Fruit fly (Drosophila melanogaster) whole organism, embryonic: ENCODE measurements around the gene roq.

Source experiments
- CG10274 ChIP-seq: fragments of 200-800 bp; sonication (Bioruptor generic); optimal IDR thresholded peaks from 3 replicates; lab custom pipeline; 2017; ENCODE audit warnings: missing biosample characterization, mild to moderate bottlenecking, missing genetic modification characterization
- CG12155 ChIP-seq: fragments of 200-800 bp; sonication (Bioruptor generic); optimal IDR thresholded peaks from 3 replicates; lab custom pipeline; 2016; ENCODE audit warnings: missing biosample characterization, missing genetic modification characterization
- CG1233 ChIP-seq: fragments of 200-800 bp; sonication (Bioruptor generic); optimal IDR thresholded peaks from 4 replicates; lab custom pipeline; 2018; ENCODE audit warnings: missing biosample characterization, mild to moderate bottlenecking, missing genetic modification characterization
- CG1529 ChIP-seq: fragments of 200-800 bp; sonication (Bioruptor generic); optimal IDR thresholded peaks from 3 replicates; lab custom pipeline; 2018; ENCODE audit warnings: missing biosample characterization, missing genetic modification characterization
- CG15514 ChIP-seq: fragments of 200-800 bp; sonication (Bioruptor generic); optimal IDR thresholded peaks from 3 replicates; lab custom pipeline; 2017; ENCODE audit warnings: missing biosample characterization, missing genetic modification characterization, mild to moderate bottlenecking, moderate library complexity, missing genetic modification reagents
- CG15696 ChIP-seq: fragments of 200-800 bp; sonication (Bioruptor generic); optimal IDR thresholded peaks from 2 replicates; lab custom pipeline; 2019; ENCODE audit warnings: missing biosample characterization, mild to moderate bottlenecking, missing genetic modification characterization, moderate library complexity
- CG16813 ChIP-seq: fragments of 200-800 bp; sonication (Bioruptor generic); IDR thresholded peaks from 3 replicates; pipeline ENCODE4 v1.3.6; 2022; ENCODE audit warnings: missing biosample characterization, missing genetic modification characterization; ENCODE audit not compliant: partially characterized antibody
- CG18011 ChIP-seq: fragments of 200-800 bp; sonication (Bioruptor generic); optimal IDR thresholded peaks from 2 replicates; lab custom pipeline; 2017; ENCODE audit warnings: missing biosample characterization, missing genetic modification characterization, mild to moderate bottlenecking, moderate library complexity, missing genotype
- CG31224 ChIP-seq: fragments of 200-800 bp; sonication (Bioruptor generic); IDR thresholded peaks from 2 replicates; pipeline ENCODE4 v1.3.6; 2022; ENCODE audit warnings: missing biosample characterization, missing genetic modification characterization
- CG34224 ChIP-seq: fragments of 200-800 bp; sonication (Bioruptor generic); IDR thresholded peaks from 3 replicates; pipeline ENCODE4 v1.3.6; 2022; ENCODE audit warnings: missing biosample characterization, missing genetic modification characterization; ENCODE audit not compliant: partially characterized antibody
- CG4360 ChIP-seq: fragments of 200-800 bp; sonication (Bioruptor generic); IDR thresholded peaks from 2 replicates; pipeline ENCODE4 v1.3.6; 2022; ENCODE audit warnings: missing biosample characterization, missing genetic modification characterization
- CG6272 ChIP-seq: fragments of 200-800 bp; sonication (Bioruptor generic); IDR thresholded peaks from 2 replicates; pipeline ENCODE4 v1.3.6; 2022; ENCODE audit warnings: missing biosample characterization, missing genetic modification characterization
- CG7745 ChIP-seq: fragments of 200-800 bp; sonication (Bioruptor generic); optimal IDR thresholded peaks from 2 replicates; lab custom pipeline; 2018; ENCODE audit warnings: missing biosample characterization, mild to moderate bottlenecking, missing genetic modification characterization, moderate library complexity
- CG8089 ChIP-seq: fragments of 200-800 bp; sonication (Bioruptor generic); optimal IDR thresholded peaks from 3 replicates; lab custom pipeline; 2016; ENCODE audit warnings: missing biosample characterization, missing genetic modification characterization
- CG8359 ChIP-seq: fragments of 200-800 bp; sonication (Bioruptor generic); optimal IDR thresholded peaks from 2 replicates; lab custom pipeline; 2017; ENCODE audit warnings: missing biosample characterization, mild to moderate bottlenecking, missing genetic modification characterization, borderline replicate concordance
- CG8478 ChIP-seq: fragments of >200 bp; optimal IDR thresholded peaks from 2 replicates; lab custom pipeline; 2018
- CG9932 ChIP-seq: fragments of 200-800 bp; sonication (Bioruptor generic); IDR thresholded peaks from 2 replicates; pipeline ENCODE4 v1.3.6; 2022; ENCODE audit warnings: missing biosample characterization, missing genetic modification characterization
- Dfd ChIP-seq, 2 experiments: fragments of >200 bp; optimal IDR thresholded peaks; 2 replicates each; lab custom pipeline; 2017; ENCODE audit warnings: missing biosample characterization in 2 of 2, missing genetic modification characterization in 2 of 2
- Hey ChIP-seq: fragments of 200-800 bp; sonication (Bioruptor generic); optimal IDR thresholded peaks from 3 replicates; lab custom pipeline; 2018; ENCODE audit warnings: missing biosample characterization, mild to moderate bottlenecking, missing genetic modification characterization
- MBD-R2 ChIP-seq: fragments of 200-800 bp; sonication (Bioruptor generic); IDR thresholded peaks from 2 replicates; pipeline ENCODE4 v1.3.6; 2022; ENCODE audit warnings: missing biosample characterization, missing genetic modification characterization
- Mrtf ChIP-seq: fragments of 200-800 bp; sonication (Bioruptor generic); IDR thresholded peaks from 3 replicates; pipeline ENCODE4 v1.3.6; 2022; ENCODE audit warnings: missing biosample characterization, missing genetic modification characterization
- NC2β ChIP-seq: fragments of 200-800 bp; sonication (Bioruptor generic); optimal IDR thresholded peaks from 2 replicates; lab custom pipeline; 2016; ENCODE audit warnings: missing biosample characterization, missing genetic modification characterization
- NFAT ChIP-seq: fragments of 200-800 bp; sonication (Bioruptor generic); IDR thresholded peaks from 2 replicates; pipeline ENCODE4 v1.3.6; 2022; ENCODE audit warnings: missing biosample characterization, missing genetic modification characterization
- Nf-YB ChIP-seq: fragments of 200-800 bp; sonication (Bioruptor generic); optimal IDR thresholded peaks from 3 replicates; lab custom pipeline; 2019; ENCODE audit warnings: missing biosample characterization, mild to moderate bottlenecking, missing genetic modification characterization, moderate library complexity
- Poxn ChIP-seq: fragments of 200-800 bp; sonication (Bioruptor generic); IDR thresholded peaks from 2 replicates; pipeline ENCODE4 v1.3.6; 2022; ENCODE audit warnings: missing biosample characterization, missing genetic modification characterization
- Side ChIP-seq: fragments of 200-800 bp; sonication (Bioruptor generic); optimal IDR thresholded peaks from 2 replicates; lab custom pipeline; 2016; ENCODE audit warnings: missing biosample characterization, missing genetic modification characterization
- Sox102F ChIP-seq: fragments of 200-800 bp; sonication (Bioruptor generic); optimal IDR thresholded peaks from 2 replicates; lab custom pipeline; 2018; ENCODE audit warnings: missing biosample characterization, mild to moderate bottlenecking, missing genetic modification characterization, moderate library complexity
- Sry-β ChIP-seq: fragments of 200-800 bp; sonication (Bioruptor generic); optimal IDR thresholded peaks from 2 replicates; lab custom pipeline; 2018; ENCODE audit warnings: missing biosample characterization, mild to moderate bottlenecking, missing genetic modification characterization, moderate library complexity
- Ssrp ChIP-seq: fragments of 200-800 bp; sonication (Bioruptor generic); optimal IDR thresholded peaks from 2 replicates; lab custom pipeline; 2018; ENCODE audit warnings: missing biosample characterization, mild to moderate bottlenecking, missing genetic modification characterization, moderate library complexity
- Usf ChIP-seq: fragments of 200-800 bp; sonication (Bioruptor generic); optimal IDR thresholded peaks from 2 replicates; lab custom pipeline; 2017; ENCODE audit warnings: missing genotype, missing biosample characterization, missing genetic modification characterization
- ap ChIP-seq: fragments of 200-800 bp; sonication (Bioruptor generic); IDR thresholded peaks from 2 replicates; pipeline ENCODE4 v1.3.6; 2022; ENCODE audit warnings: missing biosample characterization, missing genetic modification characterization
- bsh ChIP-seq, 2 experiments: fragments of 200-800 bp; sonication (Bioruptor generic); optimal IDR thresholded peaks; 2 replicates each; lab custom pipeline; 2017 to 2018; ENCODE audit warnings: mild to moderate bottlenecking in 2 of 2, missing biosample characterization in 2 of 2, missing genetic modification characterization in 2 of 2, moderate library complexity in 1 of 2
- cad ChIP-seq: fragments of >200 bp; optimal IDR thresholded peaks from 2 replicates; lab custom pipeline; 2017; ENCODE audit warnings: missing biosample characterization, missing genetic modification characterization
- dmrt11E ChIP-seq: fragments of 200-800 bp; sonication (Bioruptor generic); optimal IDR thresholded peaks from 3 replicates; lab custom pipeline; 2018; ENCODE audit warnings: missing biosample characterization, mild to moderate bottlenecking, missing genetic modification characterization, moderate library complexity
- fd96Cb ChIP-seq: fragments of 200-800 bp; sonication (Bioruptor generic); optimal IDR thresholded peaks from 2 replicates; lab custom pipeline; 2018; ENCODE audit warnings: missing biosample characterization, mild to moderate bottlenecking, missing genetic modification characterization, moderate library complexity
- gcm2 ChIP-seq: fragments of 200-800 bp; sonication (Bioruptor generic); optimal IDR thresholded peaks from 2 replicates; lab custom pipeline; 2016; ENCODE audit warnings: missing biosample characterization, missing genetic modification characterization
- h ChIP-seq: fragments of >200 bp; optimal IDR thresholded peaks from 2 replicates; lab custom pipeline; 2017
- jigr1 ChIP-seq: fragments of 200-800 bp; sonication (Bioruptor generic); IDR thresholded peaks from 3 replicates; pipeline ENCODE4 v1.3.6; 2022; ENCODE audit warnings: missing biosample characterization, missing genetic modification characterization
- ken ChIP-seq: fragments of 200-800 bp; sonication (Bioruptor generic); IDR thresholded peaks from 3 replicates; pipeline ENCODE4 v1.3.6; 2022; ENCODE audit warnings: missing biosample characterization, missing genetic modification characterization
- knrl ChIP-seq: fragments of 200-800 bp; sonication (Bioruptor generic); IDR thresholded peaks from 3 replicates; pipeline ENCODE4 v1.3.6; 2022; ENCODE audit warnings: missing biosample characterization, missing genetic modification characterization; ENCODE audit not compliant: partially characterized antibody
- lov ChIP-seq, 2 experiments: fragments of 200-800 bp in 1 of 2; fragments of >200 bp in 1 of 2; sonication (Bioruptor generic) in 1 of 2; IDR thresholded peaks in 1 of 2; optimal IDR thresholded peaks in 1 of 2; 2 replicates in 1 of 2; 3 replicates in 1 of 2; pipeline versions ENCODE4 v1.3.6 to Lab custom; 2017 to 2022; ENCODE audit warnings: missing biosample characterization in 1 of 2, missing genetic modification characterization in 1 of 2
- pros ChIP-seq: fragments of 200-800 bp; sonication (Bioruptor generic); optimal IDR thresholded peaks from 3 replicates; lab custom pipeline; 2019; ENCODE audit warnings: missing biosample characterization, mild to moderate bottlenecking, missing genetic modification characterization, moderate library complexity
- psq ChIP-seq: fragments of 200-800 bp; sonication (Bioruptor generic); optimal IDR thresholded peaks from 2 replicates; lab custom pipeline; 2017; ENCODE audit warnings: missing biosample characterization, missing genetic modification characterization
- sd ChIP-seq: fragments of 200-800 bp; sonication (Bioruptor generic); optimal IDR thresholded peaks from 3 replicates; lab custom pipeline; 2018; ENCODE audit warnings: missing biosample characterization, mild to moderate bottlenecking, missing genetic modification characterization, moderate library complexity
- sob ChIP-seq: fragments of 200-800 bp; sonication (Bioruptor generic); IDR thresholded peaks from 2 replicates; pipeline ENCODE4 v1.3.6; 2022; ENCODE audit warnings: missing biosample characterization, missing genetic modification characterization
- sqz ChIP-seq: fragments of 200-800 bp; sonication (Bioruptor generic); optimal IDR thresholded peaks from 3 replicates; lab custom pipeline; 2018; ENCODE audit warnings: missing biosample characterization, mild to moderate bottlenecking, missing genetic modification characterization
- wdn ChIP-seq: fragments of 200-800 bp; sonication (Bioruptor generic); IDR thresholded peaks from 2 replicates; pipeline ENCODE4 v1.3.6; 2022; ENCODE audit warnings: missing biosample characterization, missing genetic modification characterization
- zf30C ChIP-seq: fragments of 200-800 bp; sonication (Bioruptor generic); optimal IDR thresholded peaks from 3 replicates; lab custom pipeline; 2018; ENCODE audit warnings: missing biosample characterization, mild to moderate bottlenecking, missing genetic modification characterization
- zfh1 ChIP-seq: fragments of 200-800 bp; sonication (Bioruptor generic); IDR thresholded peaks from 3 replicates; pipeline ENCODE4 v1.3.6; 2022; ENCODE audit warnings: missing biosample characterization, missing genetic modification characterization

roq gene

DNA sequence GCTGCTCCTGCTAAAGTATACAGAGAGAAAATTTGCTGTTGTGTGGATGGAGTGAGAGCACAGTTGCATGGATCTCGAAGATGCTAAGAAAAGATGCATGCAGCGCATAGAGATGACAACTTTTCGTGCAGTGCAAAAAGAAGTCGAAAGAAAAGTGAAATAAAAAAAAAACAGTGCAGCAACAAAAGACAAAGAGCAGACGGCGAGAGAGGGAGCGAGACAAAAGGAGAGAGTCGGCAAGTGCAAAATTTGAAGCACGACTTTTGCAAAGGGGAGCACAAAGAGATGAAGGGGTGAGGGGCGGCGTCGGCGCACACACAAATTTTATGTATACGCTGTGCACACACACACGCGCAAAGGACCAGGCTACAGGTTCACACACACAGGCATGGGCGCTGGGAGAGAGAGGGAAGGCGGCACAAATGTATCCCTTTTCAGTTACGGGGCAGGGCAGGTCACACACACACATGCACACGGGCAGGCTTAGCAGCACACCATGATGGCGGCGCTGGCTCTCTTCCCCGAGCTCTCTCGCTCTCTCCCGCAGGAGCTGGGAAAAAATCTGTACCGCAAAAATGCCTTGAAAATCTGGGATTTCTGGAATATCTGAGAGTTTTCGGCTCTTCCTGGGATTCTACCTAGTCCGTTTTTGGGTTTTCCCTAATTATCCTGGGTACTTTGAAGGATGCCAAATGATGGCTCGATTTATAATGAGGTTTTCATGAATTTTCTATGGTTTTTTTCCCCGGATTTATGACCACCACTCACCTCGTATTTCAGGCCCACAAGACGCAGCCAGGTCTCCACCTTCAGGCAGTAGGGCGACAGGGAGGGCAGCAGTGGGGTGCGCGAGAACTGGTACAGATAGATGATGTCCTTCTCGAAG, 32.1 kb upstream of the roq start (continued):
- no peak for TF ChIP-seq CG15696 (tag; lab: Kevin White, UChicago)
- TF ChIP-seq pros (GFP tag; lab: Kevin White, UChicago) = no peak
- TF ChIP-seq lov (optimal IDR thresholded peaks at IDR 0.05; lab: Kevin White, UChicago) = no peak
- no peak for TF ChIP-seq lov (GFP tag; IDR thresholded peaks at IDR 0.05; lab: Robert Waterston, UW)
- TF ChIP-seq CG16813 (GFP tag; lab: Robert Waterston, UW) = no peak
- no peak for TF ChIP-seq h (lab: Kevin White, UChicago)
- 0 out of 2 replicates have a peak, but pooled peaks have one; percentile 36 for TF ChIP-seq NFAT (GFP tag; lab: Robert Waterston, UW)
- no peak for TF ChIP-seq CG6272 (GFP tag; lab: Robert Waterston, UW)
- no peak for TF ChIP-seq Ssrp (tag; lab: Kevin White, UChicago)
- no peak for TF ChIP-seq ap (GFP tag; lab: Robert Waterston, UW)
- TF ChIP-seq dmrt11E (tag; lab: Kevin White, UChicago) = no peak
- no peak for TF ChIP-seq CG34224 (GFP tag; lab: Robert Waterston, UW)
- TF ChIP-seq CG18011 (GFP tag; lab: Kevin White, UChicago) = no peak
- no peak for TF ChIP-seq CG9932 (GFP tag; lab: Robert Waterston, UW)
- no peak for TF ChIP-seq jigr1 (GFP tag; lab: Robert Waterston, UW)
- TF ChIP-seq CG4360 = peak; percentile 23; the same call in 1 of the 2 replicates
- no peak for TF ChIP-seq CG10274 (GFP tag; lab: Kevin White, UChicago)
- TF ChIP-seq CG15514 = no peak
- TF ChIP-seq sqz (GFP tag; lab: Kevin White, UChicago) = peak; percentile 31
- no peak for TF ChIP-seq CG8478 (lab: Kevin White, UChicago)
- no peak for TF ChIP-seq zfh1 (GFP tag; lab: Robert Waterston, UW)
- TF ChIP-seq bsh (GFP tag; optimal IDR thresholded peaks at IDR 0.05; lab: Kevin White, UChicago) = peak in 1 of 2 experiments; percentile 75
- TF ChIP-seq CG8359 (GFP tag; lab: Kevin White, UChicago) = no peak
- no peak for TF ChIP-seq knrl (GFP tag; lab: Robert Waterston, UW)
- no peak for TF ChIP-seq Mrtf (GFP tag; lab: Robert Waterston, UW)
- TF ChIP-seq Hey (tag; lab: Kevin White, UChicago) = no peak
- no peak for TF ChIP-seq Usf (GFP tag; lab: Kevin White, UChicago)
- TF ChIP-seq psq (GFP tag; lab: Kevin White, UChicago) = no peak
- no peak for TF ChIP-seq Side
- no peak for TF ChIP-seq Dfd (GFP tag; optimal IDR thresholded peaks at IDR 0.05; lab: Kevin White, UChicago)
- no peak for TF ChIP-seq MBD-R2 (GFP tag; lab: Robert Waterston, UW)
- TF ChIP-seq wdn (GFP tag; lab: Robert Waterston, UW) = no peak
- TF ChIP-seq Nf-YB (GFP tag; lab: Kevin White, UChicago) = no peak
- TF ChIP-seq CG1529 (GFP tag; lab: Kevin White, UChicago) = no peak
- TF ChIP-seq gcm2 (GFP tag; lab: Kevin White, UChicago) = no peak
- peak; percentile 76 for TF ChIP-seq zf30C
- no peak for TF ChIP-seq CG31224 (GFP tag; lab: Robert Waterston, UW)
- no peak for TF ChIP-seq ken (GFP tag; lab: Robert Waterston, UW)
- TF ChIP-seq fd96Cb (tag; lab: Kevin White, UChicago) = no peak
- no peak for TF ChIP-seq sob (GFP tag; lab: Robert Waterston, UW)
- no peak for TF ChIP-seq CG1233 (GFP tag; lab: Kevin White, UChicago)
- no peak for TF ChIP-seq Poxn (GFP tag; lab: Robert Waterston, UW)
- no peak for TF ChIP-seq CG7745
- TF ChIP-seq Sry-β (GFP tag; lab: Kevin White, UChicago) = no peak
- TF ChIP-seq Sox102F (GFP tag; lab: Kevin White, UChicago) = no peak
- TF ChIP-seq CG12155 = no peak
- TF ChIP-seq cad = peak; percentile 63
- TF ChIP-seq CG8089 (GFP tag; lab: Kevin White, UChicago) = no peak
- no peak for TF ChIP-seq NC2β (GFP tag; lab: Kevin White, UChicago)
- TF ChIP-seq sd = peak; percentile 3
